Fruit fly (Drosophila melanogaster) whole organism, embryonic: ENCODE measurements around the gene CG14535.
A peak's percentile ranks its signal among the peaks of the same experiment; 100 is the strongest.

Experiments used
- Atf3 ChIP-seq: fragments of 200-800 bp; sonication (Bioruptor generic); optimal IDR thresholded peaks from 3 replicates; lab custom pipeline; 2016; ENCODE audit warnings: missing biosample characterization, missing genetic modification characterization
- BtbVII ChIP-seq: fragments of 200-800 bp; sonication (Bioruptor generic); optimal IDR thresholded peaks from 3 replicates; lab custom pipeline; 2017; ENCODE audit warnings: missing biosample characterization, mild to moderate bottlenecking, missing genetic modification characterization
- CG10274 ChIP-seq: fragments of 200-800 bp; sonication (Bioruptor generic); optimal IDR thresholded peaks from 3 replicates; lab custom pipeline; 2017; ENCODE audit warnings: missing biosample characterization, mild to moderate bottlenecking, missing genetic modification characterization
- CG10321 ChIP-seq: fragments of 200-800 bp; sonication (Bioruptor generic); IDR thresholded peaks from 2 replicates; pipeline ENCODE4 v1.3.6; 2022; ENCODE audit warnings: missing biosample characterization, missing genetic modification characterization
- CG10462 ChIP-seq: fragments of 200-800 bp; sonication (Bioruptor generic); optimal IDR thresholded peaks from 2 replicates; lab custom pipeline; 2016; ENCODE audit warnings: missing biosample characterization, missing genetic modification characterization
- CG11093 ChIP-seq: fragments of 200-800 bp; sonication (Bioruptor generic); IDR thresholded peaks from 3 replicates; pipeline ENCODE4 v1.3.6; 2022; ENCODE audit warnings: missing biosample characterization, missing genetic modification characterization
- CG11247 ChIP-seq: fragments of 200-800 bp; sonication (Bioruptor generic); IDR thresholded peaks from 2 replicates; pipeline ENCODE4 v1.3.6; 2022; ENCODE audit warnings: missing biosample characterization, missing genetic modification characterization
- CG11504 ChIP-seq: fragments of 200-800 bp; sonication (Bioruptor generic); optimal IDR thresholded peaks from 3 replicates; lab custom pipeline; 2019; ENCODE audit warnings: missing biosample characterization, mild to moderate bottlenecking, missing genetic modification characterization, moderate library complexity
- CG1233 ChIP-seq: fragments of 200-800 bp; sonication (Bioruptor generic); optimal IDR thresholded peaks from 4 replicates; lab custom pipeline; 2018; ENCODE audit warnings: missing biosample characterization, mild to moderate bottlenecking, missing genetic modification characterization
- CG12942 ChIP-seq: fragments of 200-800 bp; sonication (Bioruptor generic); optimal IDR thresholded peaks from 3 replicates; lab custom pipeline; 2016; ENCODE audit warnings: missing biosample characterization, missing genetic modification characterization
- CG13894 ChIP-seq: fragments of 200-800 bp; sonication (Bioruptor generic); optimal IDR thresholded peaks from 3 replicates; lab custom pipeline; 2018; ENCODE audit warnings: missing biosample characterization, mild to moderate bottlenecking, missing genetic modification characterization, moderate library complexity
- CG14014 ChIP-seq: fragments of 200-800 bp; sonication (Bioruptor generic); IDR thresholded peaks from 2 replicates; pipeline ENCODE4 v1.3.6; 2022; ENCODE audit warnings: missing biosample characterization, missing genetic modification characterization
- CG14441 ChIP-seq: fragments of 200-800 bp; sonication (Bioruptor generic); IDR thresholded peaks from 2 replicates; pipeline ENCODE4 v1.3.6; 2022; ENCODE audit warnings: missing biosample characterization, missing genetic modification characterization
- CG2202 ChIP-seq: fragments of 200-800 bp; sonication (Bioruptor generic); optimal IDR thresholded peaks from 2 replicates; lab custom pipeline; 2018; ENCODE audit warnings: missing biosample characterization, mild to moderate bottlenecking, missing genetic modification characterization
- CG2678 ChIP-seq: fragments of 200-800 bp; sonication (Bioruptor generic); optimal IDR thresholded peaks from 3 replicates; lab custom pipeline; 2019; ENCODE audit warnings: missing biosample characterization, mild to moderate bottlenecking, missing genetic modification characterization, moderate library complexity
- CG3065 ChIP-seq: fragments of 200-800 bp; sonication (Bioruptor generic); optimal IDR thresholded peaks from 2 replicates; lab custom pipeline; 2016; ENCODE audit warnings: missing biosample characterization, missing genetic modification characterization
- CG3281 ChIP-seq: fragments of 200-800 bp; sonication (Bioruptor generic); optimal IDR thresholded peaks from 3 replicates; lab custom pipeline; 2017; ENCODE audit warnings: missing biosample characterization, mild to moderate bottlenecking, missing genetic modification characterization
- CG34224 ChIP-seq: fragments of 200-800 bp; sonication (Bioruptor generic); IDR thresholded peaks from 3 replicates; pipeline ENCODE4 v1.3.6; 2022; ENCODE audit warnings: missing biosample characterization, missing genetic modification characterization; ENCODE audit not compliant: partially characterized antibody
- CG34376 ChIP-seq: fragments of 200-800 bp; sonication (Bioruptor generic); optimal IDR thresholded peaks from 2 replicates; lab custom pipeline; 2018; ENCODE audit warnings: missing biosample characterization, mild to moderate bottlenecking, missing genetic modification characterization
- CG6813 ChIP-seq: fragments of 200-800 bp; sonication (Bioruptor generic); optimal IDR thresholded peaks from 2 replicates; lab custom pipeline; 2017; ENCODE audit warnings: missing biosample characterization, missing genetic modification characterization, mild to moderate bottlenecking, moderate library complexity, missing genetic modification reagents
- CG9437 ChIP-seq: fragments of 200-800 bp; sonication (Bioruptor generic); optimal IDR thresholded peaks from 2 replicates; lab custom pipeline; 2018; ENCODE audit warnings: missing biosample characterization, mild to moderate bottlenecking, missing genetic modification characterization
- Chrac-16 ChIP-seq: fragments of 200-800 bp; sonication (Bioruptor generic); optimal IDR thresholded peaks from 3 replicates; lab custom pipeline; 2016; ENCODE audit warnings: missing biosample characterization, missing genetic modification characterization
- CkIIα-i1 ChIP-seq: fragments of 200-800 bp; sonication (Bioruptor generic); IDR thresholded peaks from 2 replicates; pipeline ENCODE4 v1.3.6; 2022; ENCODE audit warnings: missing biosample characterization, missing genetic modification characterization
- D ChIP-seq, 2 experiments: fragments of 200-800 bp in 1 of 2; fragments of >200 bp in 1 of 2; sonication (Bioruptor generic) in 1 of 2; optimal IDR thresholded peaks; 2 replicates in 1 of 2; 3 replicates in 1 of 2; lab custom pipeline; 2017; ENCODE audit warnings: mild to moderate bottlenecking in 1 of 2, missing biosample characterization in 1 of 2, missing genetic modification characterization in 1 of 2, missing genetic modification reagents in 1 of 2
- Dbx ChIP-seq: fragments of 200-800 bp; sonication (Bioruptor generic); IDR thresholded peaks from 3 replicates; pipeline ENCODE4 v1.3.6; 2022; ENCODE audit warnings: missing biosample characterization, missing genetic modification characterization
- Ets65A ChIP-seq: fragments of 200-800 bp; sonication (Bioruptor generic); peaks from one replicate; lab custom pipeline; 2016; ENCODE audit warnings: missing biosample characterization, missing genetic modification characterization
- Fer3 ChIP-seq: fragments of 200-800 bp; sonication (Bioruptor generic); optimal IDR thresholded peaks from 2 replicates; lab custom pipeline; 2018; ENCODE audit warnings: missing biosample characterization, mild to moderate bottlenecking, missing genetic modification characterization, moderate library complexity
- Gug ChIP-seq: fragments of 200-800 bp; sonication (Bioruptor generic); IDR thresholded peaks from 4 replicates; pipeline ENCODE4 v1.3.6; 2022; ENCODE audit warnings: missing biosample characterization, missing genetic modification characterization
- Mad ChIP-seq: fragments of 200-800 bp; sonication (Bioruptor generic); optimal IDR thresholded peaks from 2 replicates; lab custom pipeline; 2016; ENCODE audit warnings: missing biosample characterization, missing genetic modification characterization
- Nf-YC ChIP-seq: fragments of 200-800 bp; optimal IDR thresholded peaks from 3 replicates; lab custom pipeline; 2019; ENCODE audit warnings: missing biosample characterization, mild to moderate bottlenecking, missing genetic modification characterization, moderate library complexity
- Scr ChIP-seq: fragments of 200-800 bp; sonication (Bioruptor generic); IDR thresholded peaks from 2 replicates; pipeline ENCODE4 v1.3.6; 2022; ENCODE audit warnings: missing biosample characterization, missing genetic modification characterization; ENCODE audit not compliant: partially characterized antibody
- Sox102F ChIP-seq: fragments of 200-800 bp; sonication (Bioruptor generic); optimal IDR thresholded peaks from 2 replicates; lab custom pipeline; 2018; ENCODE audit warnings: missing biosample characterization, mild to moderate bottlenecking, missing genetic modification characterization, moderate library complexity
- Tbp ChIP-seq: fragments of >200 bp; optimal IDR thresholded peaks from 2 replicates; lab custom pipeline; 2018; ENCODE audit warnings: missing biosample characterization, missing genetic modification characterization
- bigmax ChIP-seq: fragments of 200-800 bp; sonication (Bioruptor generic); optimal IDR thresholded peaks from 2 replicates; lab custom pipeline; 2018; ENCODE audit warnings: missing biosample characterization, mild to moderate bottlenecking, missing genetic modification characterization
- cg ChIP-seq: fragments of 200-800 bp; sonication (Bioruptor generic); optimal IDR thresholded peaks from 3 replicates; lab custom pipeline; 2019; ENCODE audit warnings: missing biosample characterization, mild to moderate bottlenecking, missing genetic modification characterization, moderate library complexity
- cwo ChIP-seq: fragments of 200-800 bp; sonication (Bioruptor generic); optimal IDR thresholded peaks from 3 replicates; lab custom pipeline; 2017; ENCODE audit warnings: missing biosample characterization, missing genetic modification characterization, mild to moderate bottlenecking, moderate library complexity, missing genetic modification reagents
- da ChIP-seq: fragments of 200-800 bp; sonication (Bioruptor generic); optimal IDR thresholded peaks from 2 replicates; lab custom pipeline; 2016; ENCODE audit warnings: missing biosample characterization, missing genetic modification characterization
- dimm ChIP-seq: fragments of 200-800 bp; sonication (Bioruptor generic); IDR thresholded peaks from 2 replicates; pipeline ENCODE4 v1.3.6; 2022; ENCODE audit warnings: missing biosample characterization, missing genetic modification characterization
- jumu ChIP-seq: fragments of 200-800 bp; sonication (Bioruptor generic); optimal IDR thresholded peaks from 3 replicates; lab custom pipeline; 2016; ENCODE audit warnings: missing biosample characterization, missing genetic modification characterization
- klu ChIP-seq: fragments of 200-800 bp; sonication (Bioruptor generic); IDR thresholded peaks from 2 replicates; pipeline ENCODE4 v1.3.6; 2022; ENCODE audit warnings: missing biosample characterization, missing genetic modification characterization
- knrl ChIP-seq: fragments of 200-800 bp; sonication (Bioruptor generic); IDR thresholded peaks from 3 replicates; pipeline ENCODE4 v1.3.6; 2022; ENCODE audit warnings: missing biosample characterization, missing genetic modification characterization; ENCODE audit not compliant: partially characterized antibody
- nmo ChIP-seq: fragments of 200-800 bp; sonication (Bioruptor generic); optimal IDR thresholded peaks from 2 replicates; lab custom pipeline; 2018; ENCODE audit warnings: missing biosample characterization, mild to moderate bottlenecking, missing genetic modification characterization, moderate library complexity
- psq ChIP-seq: fragments of 200-800 bp; sonication (Bioruptor generic); optimal IDR thresholded peaks from 2 replicates; lab custom pipeline; 2017; ENCODE audit warnings: missing biosample characterization, missing genetic modification characterization
- scrt ChIP-seq: fragments of 200-800 bp; sonication (Bioruptor generic); optimal IDR thresholded peaks from 2 replicates; lab custom pipeline; 2018; ENCODE audit warnings: missing biosample characterization, mild to moderate bottlenecking, missing genetic modification characterization, moderate library complexity
- sens-2 ChIP-seq: fragments of 200-800 bp; sonication (Bioruptor generic); IDR thresholded peaks from 2 replicates; pipeline ENCODE4 v1.3.6; 2022; ENCODE audit warnings: missing biosample characterization, missing genetic modification characterization
- shn ChIP-seq: fragments of 200-800 bp; sonication (Bioruptor generic); optimal IDR thresholded peaks from 3 replicates; lab custom pipeline; 2016; ENCODE audit warnings: missing biosample characterization, missing genetic modification characterization
- ssp ChIP-seq: fragments of 200-800 bp; sonication (Bioruptor generic); IDR thresholded peaks from 2 replicates; pipeline ENCODE4 v1.3.6; 2022; ENCODE audit warnings: missing biosample characterization, missing genetic modification characterization
- tio ChIP-seq: fragments of 200-800 bp; sonication (Bioruptor generic); optimal IDR thresholded peaks from 2 replicates; lab custom pipeline; 2017; ENCODE audit warnings: missing biosample characterization, missing genetic modification characterization, inconsistent platforms
- unpg ChIP-seq: fragments of 200-800 bp; sonication (Bioruptor generic); optimal IDR thresholded peaks from 3 replicates; lab custom pipeline; 2018; ENCODE audit warnings: missing biosample characterization, mild to moderate bottlenecking, missing genetic modification characterization, moderate library complexity

Gene CG14535

DNA sequence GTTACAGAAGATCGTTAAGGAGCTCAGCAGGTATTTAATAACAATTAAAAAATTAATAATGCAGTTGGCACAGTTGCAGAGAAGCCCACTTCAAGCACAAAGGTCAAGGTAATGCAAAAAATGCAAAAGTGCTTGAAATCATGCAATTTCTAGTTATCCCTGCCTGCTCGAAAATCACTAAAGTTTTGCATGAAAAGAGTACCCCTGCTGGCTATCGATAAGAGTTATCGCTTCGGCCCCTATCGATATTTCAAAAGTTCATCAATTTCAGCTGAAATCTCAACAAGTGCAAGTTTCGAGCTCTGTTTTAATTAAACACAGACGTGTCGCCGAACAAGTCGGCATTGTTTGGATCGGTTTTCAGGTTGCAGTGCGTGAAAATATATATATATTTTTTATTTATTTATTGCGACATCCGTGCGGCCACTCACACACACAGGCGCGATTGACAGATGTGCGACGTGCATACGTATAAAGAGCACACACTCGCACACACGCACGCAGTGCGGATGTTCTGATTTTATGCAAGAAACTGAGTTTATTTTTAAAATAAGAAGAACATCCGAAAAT lies 33.9 kb downstream of the CG14535 start (continued):
- TF ChIP-seq CG34224 (GFP tag; lab: Robert Waterston, UW) (peak; percentile 90), cg (GFP tag; lab: Kevin White, UChicago) (peak; percentile 90), CG12942 (peak; percentile 15), CG10274 (GFP tag; lab: Kevin White, UChicago) (no peak), CG2202 (no peak), Chrac-16 (GFP tag; lab: Kevin White, UChicago) (peak; percentile 34), Fer3 (tag; lab: Kevin White, UChicago) (peak; percentile 46), CG3281 (peak; percentile 57), CG14441 (GFP tag; lab: Robert Waterston, UW) (peak; percentile 50; the same call in 1 of the 2 replicates), CG1233 (GFP tag; lab: Kevin White, UChicago) (no peak), cwo (GFP tag; lab: Kevin White, UChicago) (no peak), Atf3 (GFP tag; lab: Kevin White, UChicago) (no peak), Mad (GFP tag; lab: Kevin White, UChicago) (peak; percentile 56), CG11093 (GFP tag; lab: Robert Waterston, UW) (no peak), CG2678 (tag; lab: Kevin White, UChicago) (no peak), CkIIα-i1 (GFP tag; lab: Robert Waterston, UW) (no peak), BtbVII (GFP tag; lab: Kevin White, UChicago) (peak; percentile 23), Gug (GFP tag; lab: Robert Waterston, UW) (peak; percentile 31; the same call in 1 of the 4 replicates), D (optimal IDR thresholded peaks at IDR 0.05; lab: Kevin White, UChicago) (no peak), D (GFP tag; optimal IDR thresholded peaks at IDR 0.05; lab: Kevin White, UChicago) (peak; percentile 40), dimm (GFP tag; lab: Robert Waterston, UW) (no peak), bigmax (GFP tag; lab: Kevin White, UChicago) (peak; percentile 9), Dbx (GFP tag; lab: Robert Waterston, UW) (peak; percentile 73; the same call in 1 of the 3 replicates), unpg (GFP tag; lab: Kevin White, UChicago) (peak; percentile 55), CG9437 (peak; percentile 33), Sox102F (GFP tag; lab: Kevin White, UChicago) (no peak), CG3065 (GFP tag; lab: Kevin White, UChicago) (no peak), Scr (GFP tag; lab: Robert Waterston, UW) (peak; percentile 89), da (no peak), nmo (GFP tag; lab: Kevin White, UChicago) (peak; percentile 40), ssp (GFP tag; lab: Robert Waterston, UW) (peak; percentile 61), CG34376 (GFP tag; lab: Kevin White, UChicago) (peak; percentile 28), Ets65A (GFP tag; lab: Kevin White, UChicago) (peak; percentile 92), CG11504 (tag; lab: Kevin White, UChicago) (no peak), Nf-YC (peak; percentile 61), tio (no peak), jumu (GFP tag; lab: Kevin White, UChicago) (peak; percentile 52), CG6813 (GFP tag; lab: Kevin White, UChicago) (no peak), scrt (GFP tag; lab: Kevin White, UChicago) (peak; percentile 79), CG14014 (GFP tag; lab: Robert Waterston, UW) (0 out of 2 replicates have a peak, but pooled peaks have one; percentile 55), CG10462 (GFP tag; lab: Kevin White, UChicago) (no peak), klu (GFP tag; lab: Robert Waterston, UW) (peak; percentile 24; the same call in 1 of the 2 replicates), shn (peak; percentile 46), CG11247 (GFP tag; lab: Robert Waterston, UW) (peak; percentile 37; the same call in 1 of the 2 replicates), Tbp (no peak), CG10321 (GFP tag; lab: Robert Waterston, UW) (no peak), CG13894 (tag; lab: Kevin White, UChicago) (no peak), knrl (peak; percentile 86), sens-2 (GFP tag; lab: Robert Waterston, UW) (0 out of 2 replicates have a peak, but pooled peaks have one; percentile 9), psq (no peak)
